Fruit fly (Drosophila melanogaster) whole organism, prepupa: ENCODE results near the gene Marcal1.

Experiments
- Eip93F ChIP-seq: fragments of 200-800 bp; sonication (Bioruptor generic); optimal IDR thresholded peaks from 2 replicates; lab custom pipeline; 2016; ENCODE audit warnings: missing biosample characterization, mild to moderate bottlenecking, missing genetic modification characterization
- Hr4 ChIP-seq: fragments of 200-800 bp; sonication (Bioruptor generic); optimal IDR thresholded peaks from 3 replicates; lab custom pipeline; 2016; ENCODE audit warnings: missing biosample characterization, missing genetic modification characterization
- Lpt ChIP-seq: fragments of 200-800 bp; sonication (Bioruptor generic); optimal IDR thresholded peaks from 3 replicates; lab custom pipeline; 2016; ENCODE audit warnings: missing biosample characterization, missing genetic modification characterization

DNA sequence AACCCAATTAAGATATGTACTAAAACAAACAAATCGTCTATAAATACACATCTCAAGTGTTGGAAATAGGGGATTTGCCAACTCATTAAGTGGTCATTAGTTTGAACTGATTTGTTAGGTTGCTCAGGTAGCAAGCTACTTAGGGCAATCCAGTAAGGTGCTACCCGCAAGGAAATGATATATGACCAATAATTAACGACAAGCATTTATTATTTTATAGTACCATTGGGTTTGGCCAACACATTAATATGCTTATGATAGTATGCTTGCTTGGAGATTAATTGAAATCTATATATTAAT lies 40.5 kb downstream of the Marcal1 start:
- TF ChIP-seq Lpt (GFP tag; lab: Kevin White, UChicago) (no peak), Hr4 (GFP tag; lab: Kevin White, UChicago) (no peak), Eip93F (GFP tag; lab: Kevin White, UChicago) (no peak)
